Worm (Caenorhabditis elegans) whole organism, late embryonic: ENCODE measurements around the gene C55B6.1.
A peak's percentile ranks its signal among the peaks of the same experiment; 100 is the strongest.

Source experiments
- C38D4.7 ChIP-seq: fragments of 200-800 bp; sonication (Bioruptor generic); optimal IDR thresholded peaks from 2 replicates; lab custom pipeline; 2018; ENCODE audit warnings: mild to moderate bottlenecking, missing genetic modification characterization, moderate library complexity, missing compliant biosample characterization
- F13H6.1 ChIP-seq: sonication (generic microtip); optimal IDR thresholded peaks from 2 replicates; lab custom pipeline; 2016; ENCODE audit warnings: missing genetic modification characterization, missing compliant biosample characterization
- K02D7.2 ChIP-seq: sonication (generic microtip); optimal IDR thresholded peaks from 2 replicates; lab custom pipeline; 2017; ENCODE audit warnings: mild to moderate bottlenecking, missing genetic modification characterization, missing compliant biosample characterization
- K09A11.1 ChIP-seq: sonication (generic microtip); optimal IDR thresholded peaks from 2 replicates; lab custom pipeline; 2017; ENCODE audit warnings: antibody characterized with exemption, mild to moderate bottlenecking, missing genetic modification characterization, missing compliant biosample characterization; ENCODE audit not compliant: insufficient read depth
- T23F11.4 ChIP-seq: fragments of 200-800 bp; sonication (Bioruptor generic); optimal IDR thresholded peaks from 2 replicates; lab custom pipeline; 2018; ENCODE audit warnings: mild to moderate bottlenecking, missing genetic modification characterization, missing compliant biosample characterization
- Y22D7AL.16 ChIP-seq: sonication (generic microtip); optimal IDR thresholded peaks from 2 replicates; lab custom pipeline; 2016; ENCODE audit warnings: missing genetic modification characterization, missing compliant biosample characterization
- ceh-18 ChIP-seq: sonication (generic microtip); optimal IDR thresholded peaks from 2 replicates; lab custom pipeline; 2016; ENCODE audit warnings: missing genetic modification characterization, missing compliant biosample characterization
- ceh-2 ChIP-seq: sonication (generic microtip); optimal IDR thresholded peaks from 2 replicates; lab custom pipeline; 2016; ENCODE audit warnings: missing genotype, missing genetic modification characterization, missing compliant biosample characterization
- dve-1 ChIP-seq: sonication (generic microtip); optimal IDR thresholded peaks from 2 replicates; lab custom pipeline; 2017; ENCODE audit warnings: antibody characterized with exemption, mild to moderate bottlenecking, missing genetic modification characterization, missing compliant biosample characterization
- elt-2 ChIP-seq: sonication (generic microtip); optimal IDR thresholded peaks from 2 replicates; lab custom pipeline; 2016; ENCODE audit warnings: missing genetic modification reagents, missing genetic modification characterization, missing compliant biosample characterization
- ets-4 ChIP-seq: sonication (generic microtip); optimal IDR thresholded peaks from 2 replicates; lab custom pipeline; 2016; ENCODE audit warnings: missing genetic modification characterization, missing compliant biosample characterization
- eyg-1 ChIP-seq: sonication (generic microtip); optimal IDR thresholded peaks from 2 replicates; lab custom pipeline; 2016; ENCODE audit warnings: missing genotype, missing genetic modification characterization, missing compliant biosample characterization
- fkh-10 ChIP-seq: fragments of 150-350 bp; optimal IDR thresholded peaks from 2 replicates; lab custom pipeline; 2014; ENCODE audit warnings: missing biosample characterization, missing genetic modification reagents, missing genetic modification characterization
- fkh-6 ChIP-seq: sonication (generic microtip); optimal IDR thresholded peaks from 2 replicates; lab custom pipeline; 2016; ENCODE audit warnings: missing genetic modification characterization, missing compliant biosample characterization
- hlh-13 ChIP-seq: fragments of 200-800 bp; sonication (Bioruptor generic); optimal IDR thresholded peaks from 2 replicates; lab custom pipeline; 2018; ENCODE audit warnings: mild to moderate bottlenecking, missing genetic modification characterization, missing compliant biosample characterization
- hlh-30 ChIP-seq: sonication (generic microtip); optimal IDR thresholded peaks from 2 replicates; lab custom pipeline; 2017; ENCODE audit warnings: antibody characterized with exemption, missing genetic modification characterization, missing compliant biosample characterization; ENCODE audit not compliant: insufficient read depth
- hlh-8 ChIP-seq: sonication (generic microtip); optimal IDR thresholded peaks from 2 replicates; lab custom pipeline; 2016; ENCODE audit warnings: missing genotype, missing genetic modification characterization, missing compliant biosample characterization
- lim-6 ChIP-seq: sonication (generic microtip); optimal IDR thresholded peaks from 2 replicates; lab custom pipeline; 2016; ENCODE audit warnings: missing genetic modification characterization, missing compliant biosample characterization
- lin-11 ChIP-seq: fragments of 200-800 bp; sonication (Bioruptor generic); optimal IDR thresholded peaks from 2 replicates; lab custom pipeline; 2018; ENCODE audit warnings: mild to moderate bottlenecking, missing genetic modification characterization, missing compliant biosample characterization
- nhr-11 ChIP-seq: fragments of 150-350 bp; optimal IDR thresholded peaks from 2 replicates; lab custom pipeline; 2014; ENCODE audit warnings: missing biosample characterization, missing genetic modification characterization
- npax-4 ChIP-seq: sonication (generic microtip); optimal IDR thresholded peaks from 2 replicates; lab custom pipeline; 2016; ENCODE audit warnings: missing genetic modification characterization, missing compliant biosample characterization
- odd-2 ChIP-seq: sonication (generic microtip); optimal IDR thresholded peaks from 2 replicates; lab custom pipeline; 2017; ENCODE audit warnings: antibody characterized with exemption, mild to moderate bottlenecking, missing genetic modification characterization, missing compliant biosample characterization
- pag-3 ChIP-seq: sonication (generic microtip); optimal IDR thresholded peaks from 2 replicates; lab custom pipeline; 2016; ENCODE audit warnings: missing compliant biosample characterization, missing genetic modification characterization, borderline replicate concordance
- pqm-1 ChIP-seq: sonication (generic microtip); optimal IDR thresholded peaks from 2 replicates; lab custom pipeline; 2016; ENCODE audit warnings: missing genetic modification characterization, missing compliant biosample characterization
- sdc-2 ChIP-seq: sonication (generic microtip); optimal IDR thresholded peaks from 2 replicates; lab custom pipeline; 2016; ENCODE audit warnings: missing genotype, missing genetic modification characterization, missing compliant biosample characterization
- sox-4 ChIP-seq: sonication (generic microtip); optimal IDR thresholded peaks from 2 replicates; lab custom pipeline; 2017; ENCODE audit warnings: mild to moderate bottlenecking, missing genetic modification characterization, inconsistent platforms, missing compliant biosample characterization
- tbx-2 ChIP-seq: sonication (generic microtip); optimal IDR thresholded peaks from 2 replicates; lab custom pipeline; 2016; ENCODE audit warnings: missing genetic modification characterization, missing compliant biosample characterization
- tbx-7 ChIP-seq: sonication (generic microtip); optimal IDR thresholded peaks from 2 replicates; lab custom pipeline; 2016; ENCODE audit warnings: missing genotype, missing genetic modification characterization, missing compliant biosample characterization
- unc-55 ChIP-seq: sonication (generic microtip); optimal IDR thresholded peaks from 2 replicates; lab custom pipeline; 2017; ENCODE audit warnings: missing biosample characterization, missing genetic modification reagents, missing genetic modification characterization
- zip-5 ChIP-seq: sonication (generic microtip); optimal IDR thresholded peaks from 2 replicates; lab custom pipeline; 2016; ENCODE audit warnings: missing genetic modification characterization, missing compliant biosample characterization

Gene C55B6.1

ce11 chrX:7236717-7237116 is 36.6 kb downstream of the C55B6.1 start (continued):
- TF ChIP-seq sox-4 (tag; lab: Kevin White, UChicago) (no peak), K09A11.1 (no peak), eyg-1 (tag; lab: Kevin White, UChicago) (no peak), zip-5 (no peak), npax-4 (tag; lab: Kevin White, UChicago) (no peak), odd-2 (tag; lab: Kevin White, UChicago) (no peak), ceh-18 (tag; lab: Kevin White, UChicago) (peak; percentile 69), unc-55 (peak; percentile 67), nhr-11 (tag; lab: Kevin White, UChicago) (no peak), fkh-10 (GFP tag; lab: Kevin White, UChicago) (no peak), lim-6 (tag; lab: Kevin White, UChicago) (no peak), ets-4 (tag; lab: Kevin White, UChicago) (no peak)

ce11 chrX:7238562-7238961 is 38.4 kb downstream of the C55B6.1 start, which contains the start of gene F46H5.3:
TSS of gene F46H5.3 (minus strand) at chrX:7238662.
- TF ChIP-seq ceh-18 (tag; lab: Kevin White, UChicago), result no peak
- TF ChIP-seq sdc-2 (tag; lab: Kevin White, UChicago), result no peak
- TF ChIP-seq tbx-7 (tag; lab: Kevin White, UChicago), result no peak
- no peak for TF ChIP-seq F13H6.1
- TF ChIP-seq T23F11.4 (GFP tag; lab: Kevin White, UChicago), result no peak
- TF ChIP-seq pqm-1 (tag; lab: Kevin White, UChicago), result no peak
- TF ChIP-seq tbx-2 (tag; lab: Kevin White, UChicago), result no peak
- TF ChIP-seq sox-4 (tag; lab: Kevin White, UChicago), result no peak
- no peak for TF ChIP-seq pag-3 (tag; lab: Kevin White, UChicago)
- no peak for TF ChIP-seq lin-11
- TF ChIP-seq hlh-8 (tag; lab: Kevin White, UChicago), result no peak
- TF ChIP-seq C38D4.7 (GFP tag; lab: Kevin White, UChicago), result no peak
- TF ChIP-seq K02D7.2, result no peak
- no peak for TF ChIP-seq ceh-2 (tag; lab: Kevin White, UChicago)
- no peak for TF ChIP-seq eyg-1 (tag; lab: Kevin White, UChicago)
- TF ChIP-seq Y22D7AL.16, result no peak
- TF ChIP-seq, all 69 proteins: peak for 0

- TF ChIP-seq hlh-13 (GFP tag; lab: Kevin White, UChicago), result no peak
- TF ChIP-seq hlh-30 (tag; lab: Kevin White, UChicago), result no peak
- no peak for TF ChIP-seq fkh-6 (tag; lab: Kevin White, UChicago)
- no peak for TF ChIP-seq fkh-10 (GFP tag; lab: Kevin White, UChicago)
- TF ChIP-seq ceh-18 (tag; lab: Kevin White, UChicago), result no peak
- no peak for TF ChIP-seq C38D4.7 (GFP tag; lab: Kevin White, UChicago)
Measured at ce11 chrX:7242119-7242518, 42.0 kb downstream of the C55B6.1 start.

- TF ChIP-seq dve-1 (tag; lab: Kevin White, UChicago), result no peak
- TF ChIP-seq tbx-2 (tag; lab: Kevin White, UChicago), result peak; percentile 25
Measured at ce11 chrX:7242878-7243277, 42.7 kb downstream of the C55B6.1 start, which contains the start of gene F46H5.7. TSS of gene F46H5.7 (minus strand) at chrX:7242983.

ce11 chrX:7244756-7245155 is 44.6 kb downstream of the C55B6.1 start:
- TF ChIP-seq Y22D7AL.16, result no peak
- peak; percentile 60 for TF ChIP-seq elt-2 (tag; lab: Kevin White, UChicago)
- TF ChIP-seq, all 69 proteins: peak for 1
